Worm (Caenorhabditis elegans) whole organism, L4 larva: ENCODE measurements around the gene Y62H9A.8.
A peak's percentile ranks its signal among the peaks of the same experiment; 100 is the strongest.

Experiments
- F37D6.2 ChIP-seq: sonication (generic microtip); optimal IDR thresholded peaks from 2 replicates; lab custom pipeline; 2016; ENCODE audit warnings: mild to moderate bottlenecking, missing genetic modification characterization, missing compliant biosample characterization
- F44E2.7 ChIP-seq: fragments of 200-800 bp; sonication (Bioruptor generic); IDR thresholded peaks from 2 replicates; pipeline ENCODE4 v2.1.2; 2022; ENCODE audit warnings: missing genetic modification characterization, missing compliant biosample characterization
- T20F7.1 ChIP-seq: fragments of 200-800 bp; sonication (Bioruptor generic); optimal IDR thresholded peaks from 2 replicates; lab custom pipeline; 2018; ENCODE audit warnings: mild to moderate bottlenecking, missing genetic modification characterization, missing compliant biosample characterization
- T26A8.4 ChIP-seq: fragments of 200-800 bp; sonication (Bioruptor generic); IDR thresholded peaks from 2 replicates; pipeline ENCODE4 v1.3.6; 2022; ENCODE audit warnings: missing genetic modification characterization, missing compliant biosample characterization
- Y48G9A.11 ChIP-seq: fragments of 200-800 bp; sonication (Bioruptor generic); IDR thresholded peaks from 2 replicates; pipeline ENCODE4 v1.3.6; 2022; ENCODE audit warnings: missing genetic modification reagents, missing genetic modification characterization, missing compliant biosample characterization
- Y5F2A.4 ChIP-seq: fragments of 200-800 bp; sonication (Bioruptor generic); optimal IDR thresholded peaks from 2 replicates; lab custom pipeline; 2018; ENCODE audit warnings: mild to moderate bottlenecking, missing genetic modification characterization, missing compliant biosample characterization
- aha-1 ChIP-seq: fragments of 150-350 bp; peaks from one replicate; lab custom pipeline; 2014; ENCODE audit warnings: missing biosample characterization, missing genetic modification characterization
- arid-1 ChIP-seq: fragments of 200-800 bp; sonication (Bioruptor generic); conservative IDR thresholded peaks from 2 replicates; pipeline ENCODE4 v1.3.6; 2022; ENCODE audit warnings: missing genetic modification reagents, missing genetic modification characterization, missing compliant biosample characterization
- ceh-32 ChIP-seq: sonication (generic microtip); optimal IDR thresholded peaks from 2 replicates; lab custom pipeline; 2016; ENCODE audit warnings: mild to moderate bottlenecking, missing genetic modification characterization, missing compliant biosample characterization; ENCODE audit not compliant: poor library complexity
- cey-2 ChIP-seq: sonication (generic microtip); optimal IDR thresholded peaks from 3 replicates; lab custom pipeline; 2017; ENCODE audit warnings: missing genetic modification characterization, mild to moderate bottlenecking, missing compliant biosample characterization, antibody characterized with exemption, borderline replicate concordance; ENCODE audit not compliant: insufficient read depth
- ctbp-1 ChIP-seq: fragments of 200-800 bp; sonication (Bioruptor generic); IDR thresholded peaks from 2 replicates; pipeline ENCODE4 v1.3.6; 2022; ENCODE audit warnings: missing genetic modification reagents, missing genetic modification characterization, missing compliant biosample characterization
- daf-16 ChIP-seq, 3 experiments: sonication (generic microtip); optimal IDR thresholded peaks; 2 replicates each; lab custom pipeline; 2016 to 2017; ENCODE audit warnings: missing genetic modification characterization in 3 of 3, missing genetic modification reagents in 3 of 3, mild to moderate bottlenecking in 2 of 3, missing compliant biosample characterization in 2 of 3, missing biosample characterization in 1 of 3, moderate library complexity in 1 of 3
- dmd-9 ChIP-seq: fragments of 200-800 bp; sonication (Bioruptor generic); IDR thresholded peaks from 2 replicates; pipeline ENCODE4 v1.3.6; 2022; ENCODE audit warnings: missing genetic modification reagents, missing genetic modification characterization, missing compliant biosample characterization
- dpl-1 ChIP-seq: fragments of 150-350 bp; optimal IDR thresholded peaks from 2 replicates; lab custom pipeline; 2014; ENCODE audit warnings: missing biosample characterization, missing genetic modification reagents, missing genetic modification characterization
- duxl-1 ChIP-seq: sonication (generic microtip); optimal IDR thresholded peaks from 2 replicates; lab custom pipeline; 2016; ENCODE audit warnings: mild to moderate bottlenecking, missing genetic modification characterization, moderate library complexity, missing compliant biosample characterization; ENCODE audit not compliant: poor library complexity
- egl-27 ChIP-seq: sonication (generic microtip); optimal IDR thresholded peaks from 3 replicates; lab custom pipeline; 2017; ENCODE audit warnings: missing biosample characterization, missing genetic modification reagents, missing genetic modification characterization
- egl-43 ChIP-seq: fragments of 200-800 bp; sonication (Bioruptor generic); IDR thresholded peaks from 2 replicates; pipeline ENCODE4 v1.3.6; 2022; ENCODE audit warnings: missing genetic modification reagents, missing genetic modification characterization, missing compliant biosample characterization
- fos-1 ChIP-seq: fragments of 150-350 bp; optimal IDR thresholded peaks from 2 replicates; lab custom pipeline; 2014; ENCODE audit warnings: missing biosample characterization, missing genetic modification characterization
- hif-1 ChIP-seq, 2 experiments: sonication (generic microtip); optimal IDR thresholded peaks; 2 replicates each; lab custom pipeline; 2016 to 2017; ENCODE audit warnings: missing compliant biosample characterization in 2 of 2, missing genetic modification characterization in 2 of 2, missing genetic modification reagents in 2 of 2, missing genotype in 2 of 2, mild to moderate bottlenecking in 1 of 2
- hlh-11 ChIP-seq: fragments of 200-800 bp; sonication (Bioruptor generic); optimal IDR thresholded peaks from 2 replicates; lab custom pipeline; 2018; ENCODE audit warnings: mild to moderate bottlenecking, missing genetic modification characterization, missing compliant biosample characterization
- hlh-30 ChIP-seq: sonication (generic microtip); optimal IDR thresholded peaks from 2 replicates; lab custom pipeline; 2017; ENCODE audit warnings: antibody characterized with exemption, mild to moderate bottlenecking, missing genetic modification characterization, missing compliant biosample characterization; ENCODE audit not compliant: insufficient read depth
- hmg-1.1 ChIP-seq: fragments of 200-800 bp; sonication (Bioruptor generic); IDR thresholded peaks from 2 replicates; pipeline ENCODE4 v1.3.6; 2022; ENCODE audit warnings: missing genetic modification reagents, missing genetic modification characterization, missing compliant biosample characterization
- lin-1 ChIP-seq: fragments of 200-800 bp; sonication (Bioruptor generic); IDR thresholded peaks from 2 replicates; pipeline ENCODE4 v1.3.6; 2022; ENCODE audit warnings: missing genetic modification reagents, missing genetic modification characterization, missing compliant biosample characterization
- lin-15B ChIP-seq: fragments of 150-350 bp; sonication (generic microtip); optimal IDR thresholded peaks from 3 replicates; lab custom pipeline; 2014; ENCODE audit warnings: missing biosample characterization, missing genetic modification characterization
- lir-3 ChIP-seq: sonication (generic microtip); optimal IDR thresholded peaks from 2 replicates; lab custom pipeline; 2016; ENCODE audit warnings: mild to moderate bottlenecking, missing genetic modification characterization, missing compliant biosample characterization
- lsy-2 ChIP-seq, 2 experiments: fragments of 150-350 bp in 1 of 2; sonication (generic microtip) in 1 of 2; optimal IDR thresholded peaks; 2 replicates each; lab custom pipeline; 2014 to 2017; ENCODE audit warnings: missing biosample characterization in 2 of 2, missing genetic modification characterization in 2 of 2
- madf-5 ChIP-seq, 2 experiments: fragments of 200-800 bp; sonication (Bioruptor generic); IDR thresholded peaks; 2 replicates each; pipeline ENCODE4 v1.3.6; 2022; ENCODE audit warnings: missing compliant biosample characterization in 2 of 2, missing genetic modification characterization in 2 of 2
- madf-9 ChIP-seq: fragments of 200-800 bp; sonication (Bioruptor generic); conservative IDR thresholded peaks from 2 replicates; pipeline ENCODE4 v1.3.6; 2022; ENCODE audit warnings: missing genetic modification reagents, missing genetic modification characterization, missing compliant biosample characterization
- mdl-1 ChIP-seq, 2 experiments: fragments of 150-350 bp in 1 of 2; sonication (generic microtip) in 1 of 2; optimal IDR thresholded peaks; 2 replicates each; lab custom pipeline; 2014 to 2017; ENCODE audit warnings: missing biosample characterization in 2 of 2, missing genetic modification characterization in 2 of 2
- mdt-29 ChIP-seq: fragments of 200-800 bp; sonication (Bioruptor generic); IDR thresholded peaks from 2 replicates; pipeline ENCODE4 v1.3.6; 2022; ENCODE audit warnings: missing genetic modification reagents, missing genetic modification characterization, missing compliant biosample characterization
- mes-2 ChIP-seq: sonication (generic microtip); optimal IDR thresholded peaks from 2 replicates; lab custom pipeline; 2016; ENCODE audit warnings: missing genotype, mild to moderate bottlenecking, missing genetic modification characterization, missing compliant biosample characterization; ENCODE audit not compliant: poor library complexity, severe bottlenecking
- mxl-2 ChIP-seq: fragments of 200-800 bp; sonication (Bioruptor generic); conservative IDR thresholded peaks from 2 replicates; pipeline ENCODE4 v1.3.6; 2022; ENCODE audit warnings: missing genetic modification reagents, missing genetic modification characterization, missing compliant biosample characterization
- nhr-111 ChIP-seq: fragments of 200-800 bp; sonication (Bioruptor generic); optimal IDR thresholded peaks from 2 replicates; lab custom pipeline; 2018; ENCODE audit warnings: mild to moderate bottlenecking, missing genetic modification characterization, missing compliant biosample characterization
- nhr-42 ChIP-seq: fragments of 200-800 bp; sonication (Bioruptor generic); IDR thresholded peaks from 2 replicates; pipeline ENCODE4 v1.3.6; 2022; ENCODE audit warnings: missing genetic modification characterization, missing compliant biosample characterization
- nhr-76 ChIP-seq: fragments of 150-350 bp; optimal IDR thresholded peaks from 2 replicates; lab custom pipeline; 2014; ENCODE audit warnings: missing biosample characterization, missing genetic modification characterization
- nhr-77 ChIP-seq: fragments of 150-350 bp; optimal IDR thresholded peaks from 2 replicates; lab custom pipeline; 2014; ENCODE audit warnings: missing biosample characterization, missing genetic modification characterization
- pha-4 ChIP-seq, 2 experiments: fragments of 150-350 bp in 1 of 2; fragments of 200-800 bp in 1 of 2; sonication (Bioruptor generic) in 1 of 2; IDR thresholded peaks in 1 of 2; optimal IDR thresholded peaks in 1 of 2; 2 replicates each; pipeline versions ENCODE4 v1.3.6 to Lab custom; 2014 to 2022; ENCODE audit warnings: missing genetic modification characterization in 2 of 2, missing genetic modification reagents in 2 of 2, missing biosample characterization in 1 of 2, missing compliant biosample characterization in 1 of 2
- php-3 ChIP-seq: fragments of 200-800 bp; sonication (Bioruptor generic); IDR thresholded peaks from 2 replicates; pipeline ENCODE4 v1.3.6; 2022; ENCODE audit warnings: missing genetic modification reagents, missing genetic modification characterization, missing compliant biosample characterization
- saeg-2 ChIP-seq: fragments of 200-800 bp; sonication (Bioruptor generic); IDR thresholded peaks from 2 replicates; pipeline ENCODE4 v1.3.6; 2022; ENCODE audit warnings: missing genetic modification reagents, missing genetic modification characterization, missing compliant biosample characterization
- skn-1 ChIP-seq: fragments of 150-350 bp; optimal IDR thresholded peaks from 2 replicates; lab custom pipeline; 2014; ENCODE audit warnings: missing biosample characterization, missing genetic modification characterization
- snpc-4 ChIP-seq: fragments of 150-350 bp; optimal IDR thresholded peaks from 2 replicates; lab custom pipeline; 2014; ENCODE audit warnings: missing biosample characterization, missing genetic modification characterization
- spr-1 ChIP-seq: sonication (generic microtip); optimal IDR thresholded peaks from 2 replicates; lab custom pipeline; 2016; ENCODE audit warnings: mild to moderate bottlenecking, missing genetic modification characterization, missing compliant biosample characterization
- tag-97 ChIP-seq: fragments of 200-800 bp; sonication (Bioruptor generic); IDR thresholded peaks from 2 replicates; pipeline ENCODE4 v1.3.6; 2022; ENCODE audit warnings: missing genetic modification characterization, missing compliant biosample characterization
- unc-130 ChIP-seq: sonication (generic microtip); optimal IDR thresholded peaks from 2 replicates; lab custom pipeline; 2016; ENCODE audit warnings: missing genetic modification reagents, missing genetic modification characterization, missing compliant biosample characterization
- zfp-2 ChIP-seq: sonication (generic microtip); optimal IDR thresholded peaks from 2 replicates; lab custom pipeline; 2016; ENCODE audit warnings: mild to moderate bottlenecking, missing genetic modification characterization, missing compliant biosample characterization
- zip-11 ChIP-seq: fragments of 200-800 bp; sonication (Bioruptor generic); IDR thresholded peaks from 2 replicates; pipeline ENCODE4 v1.3.6; 2022; ENCODE audit warnings: missing genetic modification characterization, missing compliant biosample characterization

Y62H9A.8 gene

DNA sequence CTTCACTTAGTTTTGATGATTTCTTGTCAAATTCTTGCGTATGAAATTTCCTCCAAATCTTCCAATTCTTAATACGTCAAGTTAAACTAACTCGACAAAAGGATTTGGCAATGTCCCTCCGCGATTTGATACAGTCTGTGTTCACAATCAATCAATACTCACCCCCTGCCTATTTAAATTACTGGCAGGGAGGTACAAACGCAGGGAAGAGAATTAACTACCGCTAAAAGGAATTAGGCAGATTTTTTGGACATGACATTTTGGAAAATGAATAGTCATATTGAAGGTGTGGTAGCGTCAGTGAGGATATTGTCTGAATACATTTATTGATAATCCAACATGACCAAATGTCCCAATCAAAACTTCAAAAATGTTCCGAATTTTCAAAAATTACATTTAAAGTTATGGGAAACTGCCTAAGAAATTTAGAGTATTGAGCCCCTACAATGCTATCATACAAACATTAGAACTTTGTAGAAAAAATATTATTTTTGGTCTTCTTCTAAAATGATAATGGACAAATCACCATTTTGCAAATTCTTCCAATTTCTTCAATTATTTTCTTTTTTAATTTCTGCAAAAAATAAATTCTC is 45.2 kb upstream of the Y62H9A.8 start (continued):
- TF ChIP-seq egl-27 (tag; lab: Kevin White, UChicago) (peak; percentile 52), mdt-29 (GFP tag; lab: Robert Waterston, UW) (peak; percentile 95), zfp-2 (tag; lab: Kevin White, UChicago) (peak; percentile 88), zip-11 (no peak), F44E2.7 (GFP tag; lab: Robert Waterston, UW) (0 out of 2 replicates have a peak, but pooled peaks have one; percentile 23), unc-130 (GFP tag; lab: Kevin White, UChicago) (peak; percentile 42)

DNA sequence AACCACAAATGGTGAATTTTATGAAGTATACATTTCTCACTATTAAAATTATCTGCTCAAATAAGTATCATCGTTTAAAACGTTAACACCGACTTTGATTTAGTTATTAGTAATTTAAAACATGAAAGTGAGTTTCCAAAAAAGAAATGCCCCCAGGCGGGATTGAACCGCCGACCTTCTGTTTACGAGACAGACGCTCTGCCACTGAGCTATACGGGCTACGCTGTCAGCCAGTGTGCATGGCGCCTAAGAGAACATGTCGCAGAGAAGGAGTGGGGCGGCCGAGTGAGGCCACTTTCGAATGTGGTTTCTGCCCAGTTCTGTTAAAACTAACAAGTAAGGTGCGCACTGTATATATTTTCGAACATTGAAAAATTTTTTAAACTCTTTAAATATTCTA is 42.7 kb upstream of the Y62H9A.8 start:
- TF ChIP-seq hlh-11 (tag; lab: Kevin White, UChicago), result peak; percentile 44
- peak; percentile 75 for TF ChIP-seq dmd-9
- peak; percentile 55 to 85 for TF ChIP-seq daf-16 (GFP tag; optimal IDR thresholded peaks at IDR 0.05; lab: Kevin White, UChicago)
- peak; percentile 78 for TF ChIP-seq daf-16 (tag; optimal IDR thresholded peaks at IDR 0.05; lab: Kevin White, UChicago)
- peak; percentile 27 for TF ChIP-seq lir-3 (tag; lab: Kevin White, UChicago)
- no peak for TF ChIP-seq fos-1 (tag; lab: Kevin White, UChicago)
- no peak for TF ChIP-seq skn-1
- no peak for TF ChIP-seq mdl-1 (tag; optimal IDR thresholded peaks at IDR 0.05; lab: Kevin White, UChicago)
- no peak for TF ChIP-seq tag-97
- peak; percentile 62 for TF ChIP-seq spr-1 (tag; lab: Kevin White, UChicago)
- TF ChIP-seq php-3 (GFP tag; lab: Robert Waterston, UW), result peak; percentile 63; the same call in 1 of the 2 replicates
- TF ChIP-seq mxl-2, result no peak
- peak; percentile 94 for TF ChIP-seq egl-43 (GFP tag; lab: Robert Waterston, UW)
- TF ChIP-seq hif-1 (tag; optimal IDR thresholded peaks at IDR 0.05; lab: Kevin White, UChicago), result peak in 1 of 2 experiments; percentile 2
- no peak for TF ChIP-seq snpc-4 (tag; lab: Kevin White, UChicago)
- peak; percentile 85 for TF ChIP-seq mes-2 (tag; lab: Kevin White, UChicago)
- peak; percentile 79 for TF ChIP-seq madf-9 (GFP tag; lab: Robert Waterston, UW)
- no peak for TF ChIP-seq nhr-111 (GFP tag; lab: Kevin White, UChicago)
- no peak for TF ChIP-seq lsy-2 (tag; optimal IDR thresholded peaks at IDR 0.05; lab: Kevin White, UChicago)
- peak; percentile 87 for TF ChIP-seq pha-4 (GFP tag; IDR thresholded peaks at IDR 0.05; lab: Robert Waterston, UW)
- no peak for TF ChIP-seq pha-4 (tag; optimal IDR thresholded peaks at IDR 0.05; lab: Kevin White, UChicago)
- TF ChIP-seq ceh-32 (tag; lab: Kevin White, UChicago), result no peak
- peak; percentile 59; the same call in 1 of the 2 replicates for TF ChIP-seq lin-1 (GFP tag; lab: Robert Waterston, UW)
- TF ChIP-seq nhr-42 (GFP tag; lab: Robert Waterston, UW), result peak; percentile 86
- TF ChIP-seq nhr-76 (tag; lab: Kevin White, UChicago), result no peak
- TF ChIP-seq unc-130 (GFP tag; lab: Kevin White, UChicago), result peak; percentile 16
- TF ChIP-seq T26A8.4 (GFP tag; lab: Robert Waterston, UW), result no peak
- TF ChIP-seq dpl-1 (GFP tag; lab: Kevin White, UChicago), result no peak
- peak; percentile 69 for TF ChIP-seq Y5F2A.4 (GFP tag; lab: Kevin White, UChicago)
- TF ChIP-seq Y48G9A.11 (GFP tag; lab: Robert Waterston, UW), result peak; percentile 63; the same call in 1 of the 2 replicates
- TF ChIP-seq T20F7.1 (GFP tag; lab: Kevin White, UChicago), result no peak
- TF ChIP-seq duxl-1 (tag; lab: Kevin White, UChicago), result peak; percentile 78
- peak; percentile 92 for TF ChIP-seq hmg-1.1
- peak; percentile 54; the same call in 1 of the 2 replicates for TF ChIP-seq arid-1 (GFP tag; lab: Robert Waterston, UW)
- no peak for TF ChIP-seq cey-2 (tag; lab: Kevin White, UChicago)
- peak; percentile 46 for TF ChIP-seq hlh-30 (tag; lab: Kevin White, UChicago)
- TF ChIP-seq F37D6.2 (tag; lab: Kevin White, UChicago), result peak; percentile 82
- TF ChIP-seq lin-15B (tag; lab: Kevin White, UChicago), result no peak
- peak; percentile 66 to 71; a peak in 2 of 4 replicates for TF ChIP-seq madf-5 (GFP tag; IDR thresholded peaks at IDR 0.05; lab: Robert Waterston, UW)
- peak; percentile 74 for TF ChIP-seq ctbp-1 (GFP tag; lab: Robert Waterston, UW)
- no peak for TF ChIP-seq saeg-2
- peak; percentile 94 for TF ChIP-seq aha-1 (tag; lab: Kevin White, UChicago)
- TF ChIP-seq nhr-77 (tag; lab: Kevin White, UChicago), result peak; percentile 58
